Fruit fly (Drosophila melanogaster) whole organism, embryonic: ENCODE data around the gene mdlc.

Source experiments
- CG10267 ChIP-seq: fragments of 200-800 bp; sonication (Bioruptor generic); optimal IDR thresholded peaks from 2 replicates; lab custom pipeline; 2018; ENCODE audit warnings: missing biosample characterization, mild to moderate bottlenecking, missing genetic modification characterization, moderate library complexity
- CG10366 ChIP-seq: fragments of 200-800 bp; sonication (Bioruptor generic); IDR thresholded peaks from 2 replicates; pipeline ENCODE4 v1.3.6; 2022; ENCODE audit warnings: missing biosample characterization, missing genetic modification characterization
- CG10543 ChIP-seq: fragments of 200-800 bp; sonication (Bioruptor generic); optimal IDR thresholded peaks from 3 replicates; lab custom pipeline; 2017; ENCODE audit warnings: missing biosample characterization, mild to moderate bottlenecking, missing genetic modification characterization, moderate library complexity
- CG11695 ChIP-seq: fragments of 200-800 bp; sonication (Bioruptor generic); IDR thresholded peaks from 3 replicates; pipeline ENCODE4 v1.3.6; 2022; ENCODE audit warnings: missing biosample characterization, missing genetic modification characterization
- CG13296 ChIP-seq: fragments of 200-800 bp; sonication (Bioruptor generic); optimal IDR thresholded peaks from 3 replicates; lab custom pipeline; 2018; ENCODE audit warnings: missing biosample characterization, mild to moderate bottlenecking, missing genetic modification characterization
- CG1602 ChIP-seq: fragments of 200-800 bp; sonication (Bioruptor generic); optimal IDR thresholded peaks from 3 replicates; lab custom pipeline; 2016; ENCODE audit warnings: missing biosample characterization, missing genetic modification characterization
- CG1647 ChIP-seq: fragments of 200-800 bp; sonication (Bioruptor generic); optimal IDR thresholded peaks from 3 replicates; lab custom pipeline; 2016; ENCODE audit warnings: missing biosample characterization, missing genetic modification characterization
- CG17568 ChIP-seq: fragments of 200-800 bp; sonication (Bioruptor generic); optimal IDR thresholded peaks from 2 replicates; lab custom pipeline; 2018; ENCODE audit warnings: missing biosample characterization, mild to moderate bottlenecking, missing genetic modification characterization, moderate library complexity
- CG1832 ChIP-seq: fragments of 200-800 bp; sonication (Bioruptor generic); optimal IDR thresholded peaks from 2 replicates; lab custom pipeline; 2017; ENCODE audit warnings: missing biosample characterization, mild to moderate bottlenecking, missing genetic modification characterization, inconsistent platforms
- CG2875 ChIP-seq: fragments of 200-800 bp; sonication (Bioruptor generic); optimal IDR thresholded peaks from 2 replicates; lab custom pipeline; 2017; ENCODE audit warnings: missing biosample characterization, mild to moderate bottlenecking, missing genetic modification characterization, missing genetic modification reagents
- CG3163 ChIP-seq: fragments of 200-800 bp; sonication (Bioruptor generic); optimal IDR thresholded peaks from 3 replicates; lab custom pipeline; 2016; ENCODE audit warnings: missing biosample characterization, missing genetic modification characterization
- CG3838 ChIP-seq: fragments of 200-800 bp; sonication (Bioruptor generic); optimal IDR thresholded peaks from 3 replicates; lab custom pipeline; 2016; ENCODE audit warnings: missing biosample characterization, missing genetic modification characterization
- CG7556 ChIP-seq: fragments of 200-800 bp; sonication (Bioruptor generic); optimal IDR thresholded peaks from 2 replicates; lab custom pipeline; 2017; ENCODE audit warnings: missing biosample characterization, mild to moderate bottlenecking, missing genetic modification characterization
- CG7745 ChIP-seq: fragments of 200-800 bp; sonication (Bioruptor generic); optimal IDR thresholded peaks from 2 replicates; lab custom pipeline; 2018; ENCODE audit warnings: missing biosample characterization, mild to moderate bottlenecking, missing genetic modification characterization, moderate library complexity
- CG7963 ChIP-seq: fragments of 200-800 bp; sonication (Bioruptor generic); IDR thresholded peaks from 3 replicates; pipeline ENCODE4 v1.3.6; 2022; ENCODE audit warnings: missing biosample characterization, missing genetic modification characterization; ENCODE audit not compliant: partially characterized antibody
- CG8281 ChIP-seq: fragments of 200-800 bp; sonication (Bioruptor generic); optimal IDR thresholded peaks from 2 replicates; lab custom pipeline; 2018; ENCODE audit warnings: missing biosample characterization, mild to moderate bottlenecking, missing genetic modification characterization, moderate library complexity
- CG8924 ChIP-seq: fragments of 200-800 bp; optimal IDR thresholded peaks from 3 replicates; lab custom pipeline; 2019; ENCODE audit warnings: missing biosample characterization, mild to moderate bottlenecking, missing genetic modification characterization, moderate library complexity
- CrebB ChIP-seq: fragments of 200-800 bp; sonication (Bioruptor generic); optimal IDR thresholded peaks from 3 replicates; lab custom pipeline; 2018; ENCODE audit warnings: missing biosample characterization, mild to moderate bottlenecking, missing genetic modification characterization
- Dip2 ChIP-seq: fragments of 200-800 bp; sonication (Bioruptor generic); IDR thresholded peaks from 2 replicates; pipeline ENCODE4 v1.3.6; 2022; ENCODE audit warnings: missing biosample characterization, missing genetic modification characterization
- Elba2 ChIP-seq: fragments of 200-800 bp; sonication (Bioruptor generic); optimal IDR thresholded peaks from 3 replicates; lab custom pipeline; 2016; ENCODE audit warnings: missing biosample characterization, missing genetic modification characterization
- Fer1 ChIP-seq: fragments of 200-800 bp; sonication (Bioruptor generic); optimal IDR thresholded peaks from 2 replicates; lab custom pipeline; 2017; ENCODE audit warnings: missing biosample characterization, mild to moderate bottlenecking, missing genetic modification characterization
- HLH4C ChIP-seq: fragments of 200-800 bp; sonication (Bioruptor generic); IDR thresholded peaks from 3 replicates; pipeline ENCODE4 v1.3.6; 2022; ENCODE audit warnings: missing biosample characterization, missing genetic modification characterization; ENCODE audit not compliant: partially characterized antibody
- HLH54F ChIP-seq: fragments of 200-800 bp; sonication (Bioruptor generic); optimal IDR thresholded peaks from 3 replicates; lab custom pipeline; 2016; ENCODE audit warnings: missing biosample characterization, missing genetic modification characterization
- HmgZ ChIP-seq: fragments of 200-800 bp; sonication (Bioruptor generic); optimal IDR thresholded peaks from 2 replicates; lab custom pipeline; 2018; ENCODE audit warnings: missing biosample characterization, mild to moderate bottlenecking, missing genetic modification characterization
- Hmr ChIP-seq: fragments of 200-800 bp; sonication (Bioruptor generic); optimal IDR thresholded peaks from 3 replicates; lab custom pipeline; 2017; ENCODE audit warnings: mild to moderate bottlenecking, missing biosample characterization, missing genetic modification reagents, missing genetic modification characterization
- Lpt ChIP-seq: fragments of >200 bp; optimal IDR thresholded peaks from 2 replicates; lab custom pipeline; 2018; ENCODE audit warnings: missing biosample characterization, missing genetic modification characterization
- MTF-1 ChIP-seq: fragments of 200-800 bp; sonication (Bioruptor generic); optimal IDR thresholded peaks from 2 replicates; lab custom pipeline; 2018; ENCODE audit warnings: missing biosample characterization, mild to moderate bottlenecking, missing genetic modification characterization, borderline replicate concordance
- Nf-YA ChIP-seq: fragments of 200-800 bp; sonication (Bioruptor generic); IDR thresholded peaks from 2 replicates; pipeline ENCODE4 v1.3.6; 2022; ENCODE audit warnings: missing biosample characterization, missing genetic modification characterization
- PHDP ChIP-seq: fragments of 200-800 bp; sonication (Bioruptor generic); optimal IDR thresholded peaks from 3 replicates; lab custom pipeline; 2018; ENCODE audit warnings: missing biosample characterization, mild to moderate bottlenecking, missing genetic modification characterization, moderate library complexity
- Ptx1 ChIP-seq: fragments of 200-800 bp; sonication (Bioruptor generic); IDR thresholded peaks from 2 replicates; pipeline ENCODE4 v1.3.6; 2022; ENCODE audit warnings: missing biosample characterization, missing genetic modification characterization
- Scr ChIP-seq: fragments of 200-800 bp; sonication (Bioruptor generic); IDR thresholded peaks from 2 replicates; pipeline ENCODE4 v1.3.6; 2022; ENCODE audit warnings: missing biosample characterization, missing genetic modification characterization; ENCODE audit not compliant: partially characterized antibody
- dan ChIP-seq: fragments of 200-800 bp; sonication (Bioruptor generic); IDR thresholded peaks from 2 replicates; pipeline ENCODE4 v1.3.6; 2022; ENCODE audit warnings: missing biosample characterization, missing genetic modification characterization
- disco-r ChIP-seq: fragments of 200-800 bp; sonication (Bioruptor generic); optimal IDR thresholded peaks from 2 replicates; lab custom pipeline; 2016; ENCODE audit warnings: missing biosample characterization, missing genetic modification characterization
- dmrt11E ChIP-seq: fragments of 200-800 bp; sonication (Bioruptor generic); optimal IDR thresholded peaks from 3 replicates; lab custom pipeline; 2018; ENCODE audit warnings: missing biosample characterization, mild to moderate bottlenecking, missing genetic modification characterization, moderate library complexity
- dmrt99B ChIP-seq: fragments of 200-800 bp; sonication (Bioruptor generic); optimal IDR thresholded peaks from 2 replicates; lab custom pipeline; 2018; ENCODE audit warnings: missing biosample characterization, mild to moderate bottlenecking, missing genetic modification characterization, moderate library complexity
- ems ChIP-seq: fragments of 200-800 bp; sonication (Bioruptor generic); optimal IDR thresholded peaks from 3 replicates; lab custom pipeline; 2016; ENCODE audit warnings: missing biosample characterization, missing genetic modification characterization
- en ChIP-seq: fragments of 200-800 bp; sonication (Bioruptor generic); optimal IDR thresholded peaks from 2 replicates; lab custom pipeline; 2016; ENCODE audit warnings: missing biosample characterization, missing genetic modification characterization
- ftz-f1 ChIP-seq: fragments of 200-800 bp; sonication (Bioruptor generic); optimal IDR thresholded peaks from 2 replicates; lab custom pipeline; 2016; ENCODE audit warnings: missing biosample characterization, missing genetic modification characterization
- gfzf ChIP-seq: fragments of 200-800 bp; sonication (Bioruptor generic); optimal IDR thresholded peaks from 2 replicates; lab custom pipeline; 2016; ENCODE audit warnings: missing biosample characterization, mild to moderate bottlenecking, missing genetic modification characterization, moderate library complexity
- gsb ChIP-seq: fragments of 200-800 bp; sonication (Bioruptor generic); IDR thresholded peaks from 2 replicates; pipeline ENCODE4 v1.3.6; 2022; ENCODE audit warnings: missing biosample characterization, missing genetic modification characterization
- gsb-n ChIP-seq: fragments of 200-800 bp; sonication (Bioruptor generic); optimal IDR thresholded peaks from 3 replicates; lab custom pipeline; 2018; ENCODE audit warnings: missing biosample characterization, mild to moderate bottlenecking, missing genetic modification characterization
- hb ChIP-seq: fragments of 200-800 bp; sonication (Bioruptor generic); IDR thresholded peaks from 3 replicates; pipeline ENCODE4 v1.3.6; 2022; ENCODE audit warnings: missing biosample characterization, missing genetic modification characterization; ENCODE audit not compliant: partially characterized antibody
- hth ChIP-seq: fragments of >200 bp; optimal IDR thresholded peaks from 2 replicates; lab custom pipeline; 2017; ENCODE audit warnings: inconsistent platforms
- kni ChIP-seq: fragments of 200-800 bp; sonication (Bioruptor generic); optimal IDR thresholded peaks from 3 replicates; lab custom pipeline; 2017; ENCODE audit warnings: mild to moderate bottlenecking, missing biosample characterization, missing genetic modification reagents, missing genetic modification characterization
- p53 ChIP-seq: fragments of 200-800 bp; sonication (Bioruptor generic); optimal IDR thresholded peaks from 2 replicates; lab custom pipeline; 2016; ENCODE audit warnings: missing biosample characterization, missing genetic modification characterization
- salm ChIP-seq: fragments of 200-800 bp; sonication (Bioruptor generic); optimal IDR thresholded peaks from 2 replicates; lab custom pipeline; 2018; ENCODE audit warnings: missing biosample characterization, mild to moderate bottlenecking, missing genetic modification characterization
- sima ChIP-seq: fragments of 200-800 bp; sonication (Bioruptor generic); optimal IDR thresholded peaks from 2 replicates; lab custom pipeline; 2016; ENCODE audit warnings: missing biosample characterization, missing genetic modification characterization
- tna ChIP-seq: fragments of 200-800 bp; sonication (Bioruptor generic); IDR thresholded peaks from 2 replicates; pipeline ENCODE4 v1.3.6; 2022; ENCODE audit warnings: missing biosample characterization, missing genetic modification characterization; ENCODE audit not compliant: partially characterized antibody
- vfl ChIP-seq: fragments of 200-800 bp; sonication (Bioruptor generic); optimal IDR thresholded peaks from 2 replicates; lab custom pipeline; 2016; ENCODE audit warnings: missing biosample characterization, missing genetic modification characterization
- zen2 ChIP-seq: fragments of 200-800 bp; sonication (Bioruptor generic); IDR thresholded peaks from 3 replicates; pipeline ENCODE4 v1.3.6; 2022; ENCODE audit warnings: missing biosample characterization, missing genetic modification characterization; ENCODE audit not compliant: partially characterized antibody

The mdlc gene

DNA sequence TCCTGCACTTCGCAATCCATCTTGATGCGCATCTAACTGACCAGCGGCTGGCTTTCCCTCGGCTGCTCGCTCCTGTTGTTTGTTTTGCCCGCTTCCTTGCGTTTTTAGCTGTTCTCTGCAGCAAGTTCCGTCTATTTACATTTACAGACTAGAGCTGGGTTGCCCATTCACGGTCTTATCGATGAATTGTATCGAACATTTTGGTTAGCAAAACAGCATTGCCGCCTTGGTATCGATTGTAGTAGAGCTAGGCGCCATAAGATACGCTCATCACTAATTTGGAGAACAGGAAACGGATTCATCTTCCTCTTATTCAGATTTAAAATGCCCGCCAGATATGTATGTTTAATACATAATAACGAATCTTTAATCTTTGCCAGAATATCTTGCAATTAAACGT is 21.7 kb upstream of the mdlc start, which contains the start of gene Regnase-1 (continued):
- TF ChIP-seq CG1647 (peak; percentile 83), sima (GFP tag; lab: Kevin White, UChicago) (peak; percentile 77), dan (GFP tag; lab: Robert Waterston, UW) (no peak), salm (tag; lab: Kevin White, UChicago) (peak; percentile 93), Hmr (GFP tag; lab: Kevin White, UChicago) (peak; percentile 97), zen2 (GFP tag; lab: Robert Waterston, UW) (peak; percentile 95), Lpt (GFP tag; lab: Kevin White, UChicago) (no peak), PHDP (tag; lab: Kevin White, UChicago) (peak; percentile 95), CrebB (tag; lab: Kevin White, UChicago) (peak; percentile 97), gfzf (peak; percentile 43), CG3838 (GFP tag; lab: Kevin White, UChicago) (peak; percentile 82), CG10366 (GFP tag; lab: Robert Waterston, UW) (peak; percentile 87), HLH4C (GFP tag; lab: Robert Waterston, UW) (peak; percentile 93), CG7556 (GFP tag; lab: Kevin White, UChicago) (peak; percentile 80), CG2875 (peak; percentile 94), Elba2 (GFP tag; lab: Kevin White, UChicago) (peak; percentile 39), CG8281 (tag; lab: Kevin White, UChicago) (peak; percentile 77), gsb-n (tag; lab: Kevin White, UChicago) (peak; percentile 94), CG7745 (tag; lab: Kevin White, UChicago) (peak; percentile 38), kni (GFP tag; lab: Kevin White, UChicago) (peak; percentile 88), CG7963 (peak; percentile 95), CG17568 (peak; percentile 95), CG1832 (no peak), CG13296 (peak; percentile 96), HLH54F (GFP tag; lab: Kevin White, UChicago) (peak; percentile 79), vfl (GFP tag; lab: Kevin White, UChicago) (peak; percentile 78), HmgZ (tag; lab: Kevin White, UChicago) (peak; percentile 95), CG8924 (tag; lab: Kevin White, UChicago) (peak; percentile 84), Nf-YA (GFP tag; lab: Robert Waterston, UW) (peak; percentile 82), en (GFP tag; lab: Kevin White, UChicago) (peak; percentile 89), p53 (GFP tag; lab: Kevin White, UChicago) (peak; percentile 91), Dip2 (GFP tag; lab: Robert Waterston, UW) (no peak), hth (lab: Kevin White, UChicago) (no peak), CG3163 (GFP tag; lab: Kevin White, UChicago) (peak; percentile 77), ftz-f1 (GFP tag; lab: Kevin White, UChicago) (no peak), gsb (GFP tag; lab: Robert Waterston, UW) (peak; percentile 86), CG10543 (peak; percentile 92), CG11695 (GFP tag; lab: Robert Waterston, UW) (peak; percentile 78), Fer1 (GFP tag; lab: Kevin White, UChicago) (peak; percentile 96), MTF-1 (peak; percentile 97), Ptx1 (GFP tag; lab: Robert Waterston, UW) (peak; percentile 80), CG10267 (tag; lab: Kevin White, UChicago) (peak; percentile 91), dmrt11E (tag; lab: Kevin White, UChicago) (peak; percentile 76), CG1602 (GFP tag; lab: Kevin White, UChicago) (peak; percentile 68), tna (peak; percentile 93), ems (GFP tag; lab: Kevin White, UChicago) (peak; percentile 80), Scr (GFP tag; lab: Robert Waterston, UW) (peak; percentile 96), dmrt99B (tag; lab: Kevin White, UChicago) (peak; percentile 85), disco-r (GFP tag; lab: Kevin White, UChicago) (peak; percentile 89), hb (GFP tag; lab: Robert Waterston, UW) (peak; percentile 93)
